Fruit fly (Drosophila melanogaster) whole organism, embryonic: ENCODE data around the gene mus201.
A peak's percentile ranks its signal among the peaks of the same experiment; 100 is the strongest.

Experiments
- Adf1 ChIP-seq: fragments of 200-800 bp; sonication (Bioruptor generic); IDR thresholded peaks from 2 replicates; pipeline ENCODE4 v1.3.6; 2022; ENCODE audit warnings: missing biosample characterization, missing genetic modification characterization
- Awh ChIP-seq: fragments of 200-800 bp; sonication (Bioruptor generic); IDR thresholded peaks from 2 replicates; pipeline ENCODE4, ENCODE4 v1.3.6; 2022; ENCODE audit warnings: missing biosample characterization, missing genetic modification characterization
- CG10321 ChIP-seq: fragments of 200-800 bp; sonication (Bioruptor generic); IDR thresholded peaks from 2 replicates; pipeline ENCODE4 v1.3.6; 2022; ENCODE audit warnings: missing biosample characterization, missing genetic modification characterization
- CG10462 ChIP-seq: fragments of 200-800 bp; sonication (Bioruptor generic); optimal IDR thresholded peaks from 2 replicates; lab custom pipeline; 2016; ENCODE audit warnings: missing biosample characterization, missing genetic modification characterization
- CG12071 ChIP-seq: fragments of 200-800 bp; sonication (Bioruptor generic); optimal IDR thresholded peaks from 3 replicates; lab custom pipeline; 2018; ENCODE audit warnings: missing biosample characterization, mild to moderate bottlenecking, missing genetic modification characterization
- CG13894 ChIP-seq: fragments of 200-800 bp; sonication (Bioruptor generic); optimal IDR thresholded peaks from 3 replicates; lab custom pipeline; 2018; ENCODE audit warnings: missing biosample characterization, mild to moderate bottlenecking, missing genetic modification characterization, moderate library complexity
- CG15479 ChIP-seq: fragments of 200-800 bp; sonication (Bioruptor generic); optimal IDR thresholded peaks from 3 replicates; lab custom pipeline; 2019; ENCODE audit warnings: missing biosample characterization, mild to moderate bottlenecking, missing genetic modification characterization, moderate library complexity
- CG1603 ChIP-seq: fragments of 200-800 bp; sonication (Bioruptor generic); optimal IDR thresholded peaks from 2 replicates; lab custom pipeline; 2019; ENCODE audit warnings: missing biosample characterization, mild to moderate bottlenecking, missing genetic modification characterization, moderate library complexity
- CG16813 ChIP-seq: fragments of 200-800 bp; sonication (Bioruptor generic); IDR thresholded peaks from 3 replicates; pipeline ENCODE4 v1.3.6; 2022; ENCODE audit warnings: missing biosample characterization, missing genetic modification characterization; ENCODE audit not compliant: partially characterized antibody
- CG16863 ChIP-seq: fragments of 200-800 bp; sonication (Bioruptor generic); optimal IDR thresholded peaks from 3 replicates; lab custom pipeline; 2016; ENCODE audit warnings: missing biosample characterization, missing genetic modification characterization
- CG17385 ChIP-seq: fragments of 200-800 bp; sonication (Bioruptor generic); optimal IDR thresholded peaks from 3 replicates; lab custom pipeline; 2018; ENCODE audit warnings: missing biosample characterization, mild to moderate bottlenecking, missing genetic modification characterization
- CG17568 ChIP-seq: fragments of 200-800 bp; sonication (Bioruptor generic); optimal IDR thresholded peaks from 2 replicates; lab custom pipeline; 2018; ENCODE audit warnings: missing biosample characterization, mild to moderate bottlenecking, missing genetic modification characterization, moderate library complexity
- CG2120 ChIP-seq: fragments of 200-800 bp; sonication (Bioruptor generic); optimal IDR thresholded peaks from 3 replicates; lab custom pipeline; 2016; ENCODE audit warnings: missing biosample characterization, missing genetic modification characterization
- CG2199 ChIP-seq: fragments of 200-800 bp; sonication (Bioruptor generic); IDR thresholded peaks from 3 replicates; pipeline ENCODE4 v1.3.6; 2022; ENCODE audit warnings: missing biosample characterization, missing genetic modification characterization
- CG32767 ChIP-seq: fragments of 200-800 bp; sonication (Bioruptor generic); IDR thresholded peaks from 2 replicates; pipeline ENCODE4 v1.3.6; 2022; ENCODE audit warnings: missing biosample characterization, missing genetic modification characterization
- CG33557 ChIP-seq: fragments of 200-800 bp; sonication (Bioruptor generic); optimal IDR thresholded peaks from 2 replicates; lab custom pipeline; 2019; ENCODE audit warnings: missing biosample characterization, mild to moderate bottlenecking, missing genetic modification characterization, moderate library complexity
- CG3995 ChIP-seq: fragments of 200-800 bp; sonication (Bioruptor generic); optimal IDR thresholded peaks from 3 replicates; lab custom pipeline; 2016; ENCODE audit warnings: missing biosample characterization, missing genetic modification characterization
- CG6683 ChIP-seq: fragments of 200-800 bp; sonication (Bioruptor generic); optimal IDR thresholded peaks from 2 replicates; lab custom pipeline; 2017; ENCODE audit warnings: missing biosample characterization, mild to moderate bottlenecking, missing genetic modification characterization, missing genetic modification reagents
- CHES-1-like ChIP-seq: fragments of 200-800 bp; sonication (Bioruptor generic); optimal IDR thresholded peaks from 2 replicates; lab custom pipeline; 2016; ENCODE audit warnings: missing biosample characterization, missing genetic modification characterization
- D19B ChIP-seq: fragments of 200-800 bp; sonication (Bioruptor generic); optimal IDR thresholded peaks from 2 replicates; lab custom pipeline; 2017; ENCODE audit warnings: missing biosample characterization, mild to moderate bottlenecking, missing genetic modification characterization
- Deaf1 ChIP-seq: fragments of 200-800 bp; optimal IDR thresholded peaks from 3 replicates; lab custom pipeline; 2019; ENCODE audit warnings: missing biosample characterization, mild to moderate bottlenecking, missing genetic modification characterization, moderate library complexity
- Elba2 ChIP-seq: fragments of 200-800 bp; sonication (Bioruptor generic); optimal IDR thresholded peaks from 3 replicates; lab custom pipeline; 2016; ENCODE audit warnings: missing biosample characterization, missing genetic modification characterization
- HLH54F ChIP-seq: fragments of 200-800 bp; sonication (Bioruptor generic); optimal IDR thresholded peaks from 3 replicates; lab custom pipeline; 2016; ENCODE audit warnings: missing biosample characterization, missing genetic modification characterization
- HLHmδ ChIP-seq: fragments of 200-800 bp; sonication (Bioruptor generic); optimal IDR thresholded peaks from 2 replicates; lab custom pipeline; 2018; ENCODE audit warnings: missing biosample characterization, mild to moderate bottlenecking, missing genetic modification characterization, moderate library complexity
- Hr51 ChIP-seq, 2 experiments: fragments of 200-800 bp; sonication (Bioruptor generic); optimal IDR thresholded peaks; 2 replicates in 1 of 2; 3 replicates in 1 of 2; lab custom pipeline; 2016 to 2018; ENCODE audit warnings: missing biosample characterization in 2 of 2, missing genetic modification characterization in 2 of 2, mild to moderate bottlenecking in 1 of 2, moderate library complexity in 1 of 2
- Jarid2 ChIP-seq: fragments of 200-800 bp; sonication (Bioruptor generic); optimal IDR thresholded peaks from 3 replicates; lab custom pipeline; 2017; ENCODE audit warnings: mild to moderate bottlenecking, missing biosample characterization, missing genetic modification reagents, missing genetic modification characterization
- Nf-YB ChIP-seq: fragments of 200-800 bp; sonication (Bioruptor generic); optimal IDR thresholded peaks from 3 replicates; lab custom pipeline; 2019; ENCODE audit warnings: missing biosample characterization, mild to moderate bottlenecking, missing genetic modification characterization, moderate library complexity
- PHDP ChIP-seq: fragments of 200-800 bp; sonication (Bioruptor generic); optimal IDR thresholded peaks from 3 replicates; lab custom pipeline; 2018; ENCODE audit warnings: missing biosample characterization, mild to moderate bottlenecking, missing genetic modification characterization, moderate library complexity
- ase ChIP-seq: fragments of 200-800 bp; sonication (Bioruptor generic); IDR thresholded peaks from 3 replicates; pipeline ENCODE4 v1.3.6; 2022; ENCODE audit warnings: missing biosample characterization, missing genetic modification characterization
- ato ChIP-seq: fragments of 200-800 bp; sonication (Bioruptor generic); IDR thresholded peaks from 2 replicates; pipeline ENCODE4 v1.3.6; 2022; ENCODE audit warnings: missing biosample characterization, missing genetic modification characterization; ENCODE audit not compliant: partially characterized antibody
- bsh ChIP-seq, 2 experiments: fragments of 200-800 bp; sonication (Bioruptor generic); optimal IDR thresholded peaks; 2 replicates each; lab custom pipeline; 2017 to 2018; ENCODE audit warnings: mild to moderate bottlenecking in 2 of 2, missing biosample characterization in 2 of 2, missing genetic modification characterization in 2 of 2, moderate library complexity in 1 of 2
- cad ChIP-seq: fragments of >200 bp; optimal IDR thresholded peaks from 2 replicates; lab custom pipeline; 2017; ENCODE audit warnings: missing biosample characterization, missing genetic modification characterization
- chm ChIP-seq: fragments of 200-800 bp; sonication (Bioruptor generic); IDR thresholded peaks from 2 replicates; pipeline ENCODE4 v1.3.6; 2022; ENCODE audit warnings: missing biosample characterization, missing genetic modification characterization
- dan ChIP-seq: fragments of 200-800 bp; sonication (Bioruptor generic); IDR thresholded peaks from 2 replicates; pipeline ENCODE4 v1.3.6; 2022; ENCODE audit warnings: missing biosample characterization, missing genetic modification characterization
- fd96Cb ChIP-seq: fragments of 200-800 bp; sonication (Bioruptor generic); optimal IDR thresholded peaks from 2 replicates; lab custom pipeline; 2018; ENCODE audit warnings: missing biosample characterization, mild to moderate bottlenecking, missing genetic modification characterization, moderate library complexity
- fu2 ChIP-seq: fragments of 200-800 bp; sonication (Bioruptor generic); optimal IDR thresholded peaks from 2 replicates; lab custom pipeline; 2016; ENCODE audit warnings: missing biosample characterization, missing genetic modification characterization
- hth ChIP-seq: fragments of >200 bp; optimal IDR thresholded peaks from 2 replicates; lab custom pipeline; 2017; ENCODE audit warnings: inconsistent platforms
- insv ChIP-seq, 2 experiments: fragments of 200-800 bp; sonication (Bioruptor generic); optimal IDR thresholded peaks; 3 replicates each; lab custom pipeline; 2016 to 2018; ENCODE audit warnings: missing biosample characterization in 2 of 2, missing genetic modification characterization in 2 of 2
- jigr1 ChIP-seq: fragments of 200-800 bp; sonication (Bioruptor generic); IDR thresholded peaks from 3 replicates; pipeline ENCODE4 v1.3.6; 2022; ENCODE audit warnings: missing biosample characterization, missing genetic modification characterization
- ken ChIP-seq: fragments of 200-800 bp; sonication (Bioruptor generic); IDR thresholded peaks from 3 replicates; pipeline ENCODE4 v1.3.6; 2022; ENCODE audit warnings: missing biosample characterization, missing genetic modification characterization
- kni ChIP-seq: fragments of 200-800 bp; sonication (Bioruptor generic); optimal IDR thresholded peaks from 3 replicates; lab custom pipeline; 2017; ENCODE audit warnings: mild to moderate bottlenecking, missing biosample characterization, missing genetic modification reagents, missing genetic modification characterization
- mld ChIP-seq: fragments of 200-800 bp; sonication (Bioruptor generic); IDR thresholded peaks from 3 replicates; pipeline ENCODE4 v1.3.6; 2022; ENCODE audit warnings: missing biosample characterization, missing genetic modification characterization; ENCODE audit not compliant: partially characterized antibody
- nom ChIP-seq: fragments of 200-800 bp; sonication (Bioruptor generic); optimal IDR thresholded peaks from 2 replicates; lab custom pipeline; 2017; ENCODE audit warnings: missing biosample characterization, missing genetic modification characterization, mild to moderate bottlenecking, moderate library complexity, missing genetic modification reagents
- otp ChIP-seq: fragments of 200-800 bp; sonication (Bioruptor generic); IDR thresholded peaks from 3 replicates; pipeline ENCODE4, ENCODE4 v1.3.6; 2022; ENCODE audit warnings: missing biosample characterization, missing genetic modification characterization
- sens-2 ChIP-seq: fragments of 200-800 bp; sonication (Bioruptor generic); IDR thresholded peaks from 2 replicates; pipeline ENCODE4 v1.3.6; 2022; ENCODE audit warnings: missing biosample characterization, missing genetic modification characterization
- seq ChIP-seq: fragments of 200-800 bp; sonication (Bioruptor generic); IDR thresholded peaks from 2 replicates; pipeline ENCODE4 v1.3.6; 2022; ENCODE audit warnings: missing biosample characterization, missing genetic modification characterization
- sna ChIP-seq: fragments of 200-800 bp; sonication (Bioruptor generic); IDR thresholded peaks from 2 replicates; pipeline ENCODE4 v1.3.6; 2022; ENCODE audit warnings: missing biosample characterization, missing genetic modification characterization; ENCODE audit not compliant: partially characterized antibody
- sr ChIP-seq: fragments of 200-800 bp; sonication (Bioruptor generic); IDR thresholded peaks from 3 replicates; pipeline ENCODE4 v1.3.6; 2022; ENCODE audit warnings: missing biosample characterization, missing genetic modification characterization

mus201 gene

dm6 chr2L:8478379-8478778 is 40.4 kb downstream of the mus201 start (continued):
- no peak for TF ChIP-seq CG17385 (GFP tag; lab: Kevin White, UChicago)
- peak; percentile 69 for TF ChIP-seq CG15479 (GFP tag; lab: Kevin White, UChicago)
- TF ChIP-seq CG6683 (GFP tag; lab: Kevin White, UChicago): no peak
- no peak for TF ChIP-seq ase
- TF ChIP-seq kni (GFP tag; lab: Kevin White, UChicago): peak; percentile 75
- TF ChIP-seq hth: no peak
- no peak for TF ChIP-seq CG10321 (GFP tag; lab: Robert Waterston, UW)
- no peak for TF ChIP-seq CG12071 (GFP tag; lab: Kevin White, UChicago)
- TF ChIP-seq mld (GFP tag; lab: Robert Waterston, UW): 0 out of 3 replicates have a peak, but pooled peaks have one; percentile 45
- TF ChIP-seq dan (GFP tag; lab: Robert Waterston, UW): no peak
- TF ChIP-seq chm: peak; percentile 46
- TF ChIP-seq Nf-YB (GFP tag; lab: Kevin White, UChicago): no peak
- TF ChIP-seq CG33557: no peak
- 0 out of 2 replicates have a peak, but pooled peaks have one; percentile 12 for TF ChIP-seq seq
- no peak for TF ChIP-seq CG13894 (tag; lab: Kevin White, UChicago)
- TF ChIP-seq Deaf1 (tag; lab: Kevin White, UChicago): peak; percentile 24
- TF ChIP-seq CG16863 (GFP tag; lab: Kevin White, UChicago): no peak
- TF ChIP-seq CG16813 (GFP tag; lab: Robert Waterston, UW): no peak

dm6 chr2L:8478911-8479706 is 41.1 kb downstream of the mus201 start:
- no peak for TF ChIP-seq sna (GFP tag; lab: Robert Waterston, UW)
- TF ChIP-seq cad (GFP tag; lab: Kevin White, UChicago): no peak
- peak; percentile 72; the same call in 1 of the 3 replicates for TF ChIP-seq CG2199
- TF ChIP-seq sr (GFP tag; lab: Robert Waterston, UW): no peak
- no peak for TF ChIP-seq D19B
- TF ChIP-seq Deaf1 (tag; lab: Kevin White, UChicago): peak; percentile 60
- TF ChIP-seq CG32767 (GFP tag; lab: Robert Waterston, UW): 0 out of 2 replicates have a peak, but pooled peaks have one; percentile 36
- no peak for TF ChIP-seq PHDP (tag; lab: Kevin White, UChicago)
- TF ChIP-seq Adf1 (GFP tag; lab: Robert Waterston, UW): no peak
- TF ChIP-seq HLH54F (GFP tag; lab: Kevin White, UChicago): no peak
- peak in 1 of 2 experiments; percentile 96 for TF ChIP-seq bsh (GFP tag; optimal IDR thresholded peaks at IDR 0.05; lab: Kevin White, UChicago)
- peak in 1 of 2 experiments; percentile 86 for TF ChIP-seq insv (GFP tag; optimal IDR thresholded peaks at IDR 0.05; lab: Kevin White, UChicago)
- no peak for TF ChIP-seq sens-2 (GFP tag; lab: Robert Waterston, UW)
- no peak for TF ChIP-seq CG10321 (GFP tag; lab: Robert Waterston, UW)
- no peak for TF ChIP-seq jigr1 (GFP tag; lab: Robert Waterston, UW)
- no peak for TF ChIP-seq CG10462
- no peak for TF ChIP-seq CG3995
- TF ChIP-seq CG2120 (GFP tag; lab: Kevin White, UChicago): no peak
- TF ChIP-seq Elba2: peak; percentile 34
- 0 out of 2 replicates have a peak, but pooled peaks have one; percentile 10 for TF ChIP-seq Awh (GFP tag; lab: Robert Waterston, UW)
- TF ChIP-seq ken (GFP tag; lab: Robert Waterston, UW): no peak
- no peak for TF ChIP-seq CHES-1-like (GFP tag; lab: Kevin White, UChicago)
- TF ChIP-seq HLHmδ: no peak
- no peak for TF ChIP-seq Hr51 (GFP tag; optimal IDR thresholded peaks at IDR 0.05; lab: Kevin White, UChicago)
- TF ChIP-seq CG1603 (tag; lab: Kevin White, UChicago): no peak
- TF ChIP-seq nom (GFP tag; lab: Kevin White, UChicago): peak; percentile 99
- TF ChIP-seq fu2 (GFP tag; lab: Kevin White, UChicago): no peak
- TF ChIP-seq otp (GFP tag; lab: Robert Waterston, UW): no peak
- no peak for TF ChIP-seq CG17568
- no peak for TF ChIP-seq ato (GFP tag; lab: Robert Waterston, UW)
- TF ChIP-seq fd96Cb (tag; lab: Kevin White, UChicago): no peak
- no peak for TF ChIP-seq Jarid2
